Worm (Caenorhabditis elegans) whole organism, L4 larva: ENCODE results near the gene Y10G11A.1.

Experiments used
- D1046.2 ChIP-seq: fragments of 200-800 bp; sonication (Bioruptor generic); IDR thresholded peaks from 2 replicates; pipeline ENCODE4 v1.3.6; 2022; ENCODE audit warnings: missing genetic modification characterization, missing compliant biosample characterization
- F26F4.8 ChIP-seq: fragments of 200-800 bp; sonication (Bioruptor generic); conservative IDR thresholded peaks from 2 replicates; pipeline ENCODE4 v1.3.6; 2022; ENCODE audit warnings: missing genetic modification characterization, missing compliant biosample characterization
- Y105C5A.15 ChIP-seq: fragments of 200-800 bp; sonication (Bioruptor generic); IDR thresholded peaks from 2 replicates; pipeline ENCODE4 v1.3.6; 2022; ENCODE audit warnings: missing genetic modification characterization, missing compliant biosample characterization
- Y5F2A.4 ChIP-seq: fragments of 200-800 bp; sonication (Bioruptor generic); optimal IDR thresholded peaks from 2 replicates; lab custom pipeline; 2018; ENCODE audit warnings: mild to moderate bottlenecking, missing genetic modification characterization, missing compliant biosample characterization
- aha-1 ChIP-seq: fragments of 150-350 bp; peaks from one replicate; lab custom pipeline; 2014; ENCODE audit warnings: missing biosample characterization, missing genetic modification characterization
- arid-1 ChIP-seq: fragments of 200-800 bp; sonication (Bioruptor generic); conservative IDR thresholded peaks from 2 replicates; pipeline ENCODE4 v1.3.6; 2022; ENCODE audit warnings: missing genetic modification reagents, missing genetic modification characterization, missing compliant biosample characterization
- ceh-28 ChIP-seq: fragments of 150-350 bp; optimal IDR thresholded peaks from 2 replicates; lab custom pipeline; 2014; ENCODE audit warnings: missing biosample characterization, missing genetic modification reagents, missing genetic modification characterization
- ceh-62 ChIP-seq: sonication (generic microtip); optimal IDR thresholded peaks from 2 replicates; lab custom pipeline; 2017; ENCODE audit warnings: missing biosample characterization, missing genetic modification characterization
- ceh-82 ChIP-seq: sonication (generic microtip); optimal IDR thresholded peaks from 2 replicates; lab custom pipeline; 2017; ENCODE audit warnings: missing biosample characterization, missing genetic modification characterization
- ctbp-1 ChIP-seq: fragments of 200-800 bp; sonication (Bioruptor generic); IDR thresholded peaks from 2 replicates; pipeline ENCODE4 v1.3.6; 2022; ENCODE audit warnings: missing genetic modification reagents, missing genetic modification characterization, missing compliant biosample characterization
- daf-16 ChIP-seq, 3 experiments: sonication (generic microtip); optimal IDR thresholded peaks; 2 replicates each; lab custom pipeline; 2016 to 2017; ENCODE audit warnings: missing genetic modification characterization in 3 of 3, missing genetic modification reagents in 3 of 3, mild to moderate bottlenecking in 2 of 3, missing compliant biosample characterization in 2 of 3, missing biosample characterization in 1 of 3, moderate library complexity in 1 of 3
- dmd-6 ChIP-seq: fragments of 200-800 bp; sonication (Bioruptor generic); IDR thresholded peaks from 2 replicates; pipeline ENCODE4 v1.3.6; 2022; ENCODE audit warnings: missing genetic modification reagents, missing genetic modification characterization, missing compliant biosample characterization
- dmd-8 ChIP-seq: fragments of 200-800 bp; sonication (Bioruptor generic); IDR thresholded peaks from 2 replicates; pipeline ENCODE4 v1.3.6; 2022; ENCODE audit warnings: missing genetic modification characterization, missing compliant biosample characterization
- dpl-1 ChIP-seq: fragments of 150-350 bp; optimal IDR thresholded peaks from 2 replicates; lab custom pipeline; 2014; ENCODE audit warnings: missing biosample characterization, missing genetic modification reagents, missing genetic modification characterization
- egl-43 ChIP-seq: fragments of 200-800 bp; sonication (Bioruptor generic); IDR thresholded peaks from 2 replicates; pipeline ENCODE4 v1.3.6; 2022; ENCODE audit warnings: missing genetic modification reagents, missing genetic modification characterization, missing compliant biosample characterization
- fos-1 ChIP-seq: fragments of 150-350 bp; optimal IDR thresholded peaks from 2 replicates; lab custom pipeline; 2014; ENCODE audit warnings: missing biosample characterization, missing genetic modification characterization
- hif-1 ChIP-seq, 2 experiments: sonication (generic microtip); optimal IDR thresholded peaks; 2 replicates each; lab custom pipeline; 2016 to 2017; ENCODE audit warnings: missing compliant biosample characterization in 2 of 2, missing genetic modification characterization in 2 of 2, missing genetic modification reagents in 2 of 2, missing genotype in 2 of 2, mild to moderate bottlenecking in 1 of 2
- hmg-1.1 ChIP-seq: fragments of 200-800 bp; sonication (Bioruptor generic); IDR thresholded peaks from 2 replicates; pipeline ENCODE4 v1.3.6; 2022; ENCODE audit warnings: missing genetic modification reagents, missing genetic modification characterization, missing compliant biosample characterization
- jun-1 ChIP-seq: fragments of 150-350 bp; optimal IDR thresholded peaks from 2 replicates; lab custom pipeline; 2014; ENCODE audit warnings: missing biosample characterization, missing genetic modification reagents, missing genetic modification characterization
- lim-7 ChIP-seq: fragments of 200-800 bp; sonication (Bioruptor generic); IDR thresholded peaks from 2 replicates; pipeline ENCODE4 v1.3.6; 2022; ENCODE audit warnings: missing genetic modification characterization, missing compliant biosample characterization
- lin-13 ChIP-seq: fragments of 150-350 bp; optimal IDR thresholded peaks from 2 replicates; lab custom pipeline; 2014; ENCODE audit warnings: missing biosample characterization, missing genetic modification reagents, missing genetic modification characterization
- mep-1 ChIP-seq: fragments of 150-350 bp; sonication (generic microtip); optimal IDR thresholded peaks from 3 replicates; lab custom pipeline; 2014; ENCODE audit warnings: missing biosample characterization, missing genetic modification characterization
- mes-2 ChIP-seq: sonication (generic microtip); optimal IDR thresholded peaks from 2 replicates; lab custom pipeline; 2016; ENCODE audit warnings: missing genotype, mild to moderate bottlenecking, missing genetic modification characterization, missing compliant biosample characterization; ENCODE audit not compliant: poor library complexity, severe bottlenecking
- nhr-111 ChIP-seq: fragments of 200-800 bp; sonication (Bioruptor generic); optimal IDR thresholded peaks from 2 replicates; lab custom pipeline; 2018; ENCODE audit warnings: mild to moderate bottlenecking, missing genetic modification characterization, missing compliant biosample characterization
- nhr-237 ChIP-seq: sonication (generic microtip); optimal IDR thresholded peaks from 2 replicates; lab custom pipeline; 2017; ENCODE audit warnings: missing biosample characterization, missing genetic modification characterization
- nhr-41 ChIP-seq: fragments of 200-800 bp; sonication (Bioruptor generic); IDR thresholded peaks from 2 replicates; pipeline ENCODE4 v1.3.6; 2022; ENCODE audit warnings: missing genetic modification reagents, missing genetic modification characterization, missing compliant biosample characterization
- nhr-6 ChIP-seq: fragments of 150-350 bp; optimal IDR thresholded peaks from 2 replicates; lab custom pipeline; 2014; ENCODE audit warnings: missing biosample characterization, missing genetic modification characterization
- nhr-76 ChIP-seq: fragments of 150-350 bp; optimal IDR thresholded peaks from 2 replicates; lab custom pipeline; 2014; ENCODE audit warnings: missing biosample characterization, missing genetic modification characterization
- saeg-2 ChIP-seq: fragments of 200-800 bp; sonication (Bioruptor generic); IDR thresholded peaks from 2 replicates; pipeline ENCODE4 v1.3.6; 2022; ENCODE audit warnings: missing genetic modification reagents, missing genetic modification characterization, missing compliant biosample characterization
- sdz-12 ChIP-seq: fragments of 200-800 bp; sonication (Bioruptor generic); optimal IDR thresholded peaks from 2 replicates; lab custom pipeline; 2018; ENCODE audit warnings: mild to moderate bottlenecking, missing genetic modification characterization, missing compliant biosample characterization
- skn-1 ChIP-seq: fragments of 150-350 bp; optimal IDR thresholded peaks from 2 replicates; lab custom pipeline; 2014; ENCODE audit warnings: missing biosample characterization, missing genetic modification characterization
- snpc-4 ChIP-seq: fragments of 150-350 bp; optimal IDR thresholded peaks from 2 replicates; lab custom pipeline; 2014; ENCODE audit warnings: missing biosample characterization, missing genetic modification characterization
- spr-3 ChIP-seq: fragments of 200-800 bp; sonication (Bioruptor generic); optimal IDR thresholded peaks from 2 replicates; lab custom pipeline; 2018; ENCODE audit warnings: mild to moderate bottlenecking, missing genetic modification characterization, missing compliant biosample characterization
- tra-1 ChIP-seq: fragments of 200-800 bp; sonication (Bioruptor generic); IDR thresholded peaks from 2 replicates; pipeline ENCODE4 v1.3.6; 2022; ENCODE audit warnings: missing genetic modification reagents, missing genetic modification characterization, missing compliant biosample characterization
- zag-1 ChIP-seq: fragments of 150-350 bp; optimal IDR thresholded peaks from 2 replicates; lab custom pipeline; 2014; ENCODE audit warnings: missing biosample characterization, missing genetic modification characterization
- zfp-2 ChIP-seq: sonication (generic microtip); optimal IDR thresholded peaks from 2 replicates; lab custom pipeline; 2016; ENCODE audit warnings: mild to moderate bottlenecking, missing genetic modification characterization, missing compliant biosample characterization

Y10G11A.1 gene

DNA sequence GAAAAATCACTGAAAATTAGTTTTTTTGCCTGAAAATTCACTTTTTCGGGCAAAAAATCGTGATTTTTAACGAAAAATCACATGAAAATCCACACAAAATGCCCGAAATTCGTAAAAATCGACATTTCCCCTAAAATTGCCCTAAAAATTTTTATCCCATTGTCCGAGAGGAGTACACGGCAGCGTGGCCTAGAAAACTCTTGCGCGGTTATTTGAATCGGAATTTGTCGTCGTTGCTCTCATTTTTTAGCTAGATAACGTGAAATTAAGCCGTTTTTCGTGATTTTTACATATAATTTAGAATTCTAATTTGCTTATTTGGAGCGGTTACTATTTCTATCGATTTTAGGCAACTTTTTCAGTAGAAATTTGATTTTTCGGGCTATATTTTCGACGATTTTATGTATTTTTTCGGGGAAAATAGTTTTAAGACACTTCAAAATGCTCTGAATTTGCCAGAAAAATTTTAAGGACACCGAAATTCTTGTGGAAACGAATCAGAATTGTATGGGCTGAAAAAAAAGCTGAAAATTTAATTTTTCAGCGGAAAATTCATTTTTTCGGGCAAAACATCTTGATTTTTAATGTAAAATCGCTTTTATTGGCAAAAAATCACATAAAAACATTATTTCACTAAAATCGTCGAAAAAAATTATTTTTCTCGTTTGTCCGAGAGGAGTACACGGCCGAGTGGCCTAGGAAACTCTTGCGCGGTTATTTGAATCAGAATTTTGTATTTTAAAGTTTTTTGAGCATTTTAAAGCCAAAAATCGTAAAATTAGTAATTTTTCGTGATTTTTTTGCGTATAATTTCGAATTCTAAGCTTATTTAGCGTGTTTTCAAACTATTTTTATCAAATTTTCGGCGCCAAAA lies 9.1 kb upstream of the Y10G11A.1 start (continued):
- TF ChIP-seq mep-1 (peak; percentile 31), skn-1 (no peak), Y5F2A.4 (GFP tag; lab: Kevin White, UChicago) (no peak), tra-1 (GFP tag; lab: Robert Waterston, UW) (peak; percentile 78), sdz-12 (GFP tag; lab: Kevin White, UChicago) (peak; percentile 89), saeg-2 (GFP tag; lab: Robert Waterston, UW) (no peak), nhr-237 (no peak), dmd-6 (GFP tag; lab: Robert Waterston, UW) (peak; percentile 69), nhr-111 (GFP tag; lab: Kevin White, UChicago) (no peak), egl-43 (GFP tag; lab: Robert Waterston, UW) (no peak), zfp-2 (tag; lab: Kevin White, UChicago) (no peak), ctbp-1 (GFP tag; lab: Robert Waterston, UW) (0 out of 2 replicates have a peak, but pooled peaks have one; percentile 11), spr-3 (GFP tag; lab: Kevin White, UChicago) (peak; percentile 8), snpc-4 (tag; lab: Kevin White, UChicago) (no peak), dmd-8 (GFP tag; lab: Robert Waterston, UW) (no peak)

DNA sequence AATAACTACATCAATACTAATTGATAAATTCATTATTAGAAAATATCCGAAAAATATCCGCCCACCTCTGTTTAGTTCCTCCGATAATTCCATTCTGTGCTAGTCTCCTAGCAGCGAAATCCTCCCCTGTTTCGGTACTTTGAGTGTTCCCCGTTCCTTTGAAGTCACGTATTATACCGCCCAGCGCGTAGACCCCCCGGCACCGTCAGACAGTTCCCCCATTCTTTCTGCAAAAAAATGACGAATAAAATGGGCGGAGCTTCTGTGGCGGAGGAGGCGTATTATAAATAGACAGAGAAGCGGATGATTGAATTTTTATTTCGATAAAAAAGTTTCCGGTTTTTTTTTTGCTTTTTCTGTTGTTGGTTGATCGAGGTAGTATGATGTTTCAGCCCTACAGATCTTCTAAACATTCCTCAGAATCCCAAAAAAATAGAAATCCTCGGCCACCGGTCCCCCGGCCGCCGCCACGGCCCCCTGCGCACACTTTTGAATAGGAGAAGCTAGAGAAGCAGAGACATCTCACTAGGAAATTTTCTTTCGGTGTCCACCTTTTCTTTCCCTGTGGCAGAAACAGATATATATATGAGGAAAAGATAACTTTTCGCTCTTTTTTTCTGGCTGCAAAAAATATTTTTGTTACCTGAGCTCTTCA lies 2.4 kb upstream of the Y10G11A.1 start:
- no peak for TF ChIP-seq ceh-28 (tag; lab: Kevin White, UChicago)
- peak in 1 of 2 experiments; percentile 94 for TF ChIP-seq hif-1 (tag; optimal IDR thresholded peaks at IDR 0.05; lab: Kevin White, UChicago)
- TF ChIP-seq dpl-1 (GFP tag; lab: Kevin White, UChicago) = no peak
- peak; percentile 22 for TF ChIP-seq aha-1 (tag; lab: Kevin White, UChicago)
- TF ChIP-seq mes-2 (tag; lab: Kevin White, UChicago) = peak; percentile 67

DNA sequence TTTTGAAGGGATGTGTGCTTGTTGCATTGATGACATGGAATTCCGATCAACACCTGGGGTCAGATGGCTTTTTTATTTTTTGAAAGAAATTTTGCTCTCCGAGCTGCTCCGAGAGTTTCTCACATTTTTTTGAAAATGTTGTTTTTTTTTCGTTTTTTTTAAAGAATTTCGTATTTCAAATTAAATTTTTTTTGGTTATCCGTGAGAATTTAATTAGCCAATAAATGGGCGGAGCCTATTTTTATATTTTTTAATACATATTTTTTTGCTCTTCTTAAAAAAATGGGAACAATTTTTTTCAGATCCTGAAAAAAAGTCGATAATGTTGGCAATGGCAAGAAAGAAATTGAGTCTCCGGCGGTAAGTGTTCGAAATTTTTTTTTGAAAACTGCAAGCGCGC lies 7.5 kb downstream of the Y10G11A.1 start, which contains the start of gene dlc-3:
dlc-3 (plus strand) TSS at position 301 of the 400 bp plus-strand sequence.
- TF ChIP-seq nhr-41 (GFP tag; lab: Robert Waterston, UW) = no peak
- TF ChIP-seq Y105C5A.15 (GFP tag; lab: Robert Waterston, UW) = no peak
- TF ChIP-seq zag-1 (tag; lab: Kevin White, UChicago) = no peak
- TF ChIP-seq nhr-111 (GFP tag; lab: Kevin White, UChicago) = no peak
- no peak for TF ChIP-seq arid-1 (GFP tag; lab: Robert Waterston, UW)
- no peak for TF ChIP-seq fos-1
- TF ChIP-seq daf-16 (GFP tag; optimal IDR thresholded peaks at IDR 0.05; lab: Kevin White, UChicago) = no peak
- no peak for TF ChIP-seq daf-16 (tag; optimal IDR thresholded peaks at IDR 0.05; lab: Kevin White, UChicago)
- no peak for TF ChIP-seq jun-1 (tag; lab: Kevin White, UChicago)
- TF ChIP-seq nhr-76 (tag; lab: Kevin White, UChicago) = no peak
- no peak for TF ChIP-seq dpl-1 (GFP tag; lab: Kevin White, UChicago)
- TF ChIP-seq ceh-62 (tag; lab: Kevin White, UChicago) = no peak
- TF ChIP-seq lim-7 (GFP tag; lab: Robert Waterston, UW) = no peak
- TF ChIP-seq snpc-4 (tag; lab: Kevin White, UChicago) = no peak
- no peak for TF ChIP-seq ceh-82 (tag; lab: Kevin White, UChicago)
- TF ChIP-seq nhr-237 = no peak
- TF ChIP-seq lin-13 (GFP tag; lab: Kevin White, UChicago) = no peak
- no peak for TF ChIP-seq D1046.2 (GFP tag; lab: Robert Waterston, UW)
- TF ChIP-seq hmg-1.1 (GFP tag; lab: Robert Waterston, UW) = no peak
- no peak for TF ChIP-seq nhr-6 (tag; lab: Kevin White, UChicago)
- no peak for TF ChIP-seq F26F4.8 (GFP tag; lab: Robert Waterston, UW)
- TF ChIP-seq, all 104 proteins: peak for 0
